Worm (Caenorhabditis elegans) whole organism, L2 larva: Measurements from ENCODE around the gene ZK418.11.

ENCODE experiments used
- F13H6.1 ChIP-seq: sonication (generic microtip); optimal IDR thresholded peaks from 2 replicates; lab custom pipeline; 2016; ENCODE audit warnings: missing genetic modification characterization, missing compliant biosample characterization
- R02D3.7 ChIP-seq: fragments of 150-350 bp; optimal IDR thresholded peaks from 2 replicates; lab custom pipeline; 2014; ENCODE audit warnings: missing biosample characterization, missing genetic modification characterization
- Y55F3AM.14 ChIP-seq: fragments of 200-800 bp; sonication (Bioruptor generic); optimal IDR thresholded peaks from 2 replicates; lab custom pipeline; 2018; ENCODE audit warnings: mild to moderate bottlenecking, missing genetic modification characterization, missing compliant biosample characterization
- ZK546.5 ChIP-seq: sonication (generic microtip); optimal IDR thresholded peaks from 2 replicates; lab custom pipeline; 2017; ENCODE audit warnings: missing biosample characterization, missing genetic modification characterization
- alr-1 ChIP-seq: fragments of 150-350 bp; optimal IDR thresholded peaks from 2 replicates; lab custom pipeline; 2014; ENCODE audit warnings: missing biosample characterization, missing genetic modification characterization
- aly-2 ChIP-seq: fragments of 150-350 bp; optimal IDR thresholded peaks from 2 replicates; lab custom pipeline; 2014; ENCODE audit warnings: missing biosample characterization, missing genetic modification characterization
- ama-1 ChIP-seq: fragments of 150-350 bp; optimal IDR thresholded peaks from 2 replicates; lab custom pipeline; 2018; ENCODE audit warnings: inconsistent platforms
- blmp-1 ChIP-seq: sonication (generic microtip); optimal IDR thresholded peaks from 2 replicates; lab custom pipeline; 2017; ENCODE audit warnings: missing genetic modification characterization, mild to moderate bottlenecking, missing compliant biosample characterization, antibody characterized with exemption, moderate library complexity; ENCODE audit not compliant: insufficient read depth
- ceh-82 ChIP-seq: fragments of 150-350 bp; optimal IDR thresholded peaks from 2 replicates; lab custom pipeline; 2014; ENCODE audit warnings: missing biosample characterization, missing genetic modification characterization
- crh-2 ChIP-seq: sonication (generic microtip); optimal IDR thresholded peaks from 2 replicates; lab custom pipeline; 2017; ENCODE audit warnings: missing biosample characterization, missing genetic modification characterization
- dmd-4 ChIP-seq: sonication (generic microtip); optimal IDR thresholded peaks from 2 replicates; lab custom pipeline; 2017; ENCODE audit warnings: missing biosample characterization, missing genetic modification characterization
- elt-1 ChIP-seq: fragments of 150-350 bp; optimal IDR thresholded peaks from 2 replicates; lab custom pipeline; 2014; ENCODE audit warnings: missing biosample characterization, missing genetic modification characterization
- elt-3 ChIP-seq: sonication (generic microtip); optimal IDR thresholded peaks from 2 replicates; lab custom pipeline; 2017; ENCODE audit warnings: missing biosample characterization, missing genetic modification characterization
- fos-1 ChIP-seq: fragments of 150-350 bp; optimal IDR thresholded peaks from 2 replicates; lab custom pipeline; 2014; ENCODE audit warnings: missing biosample characterization, missing genetic modification characterization
- lin-11 ChIP-seq: fragments of 150-350 bp; sonication (generic microtip); optimal IDR thresholded peaks from 2 replicates; lab custom pipeline; 2014; ENCODE audit warnings: missing biosample characterization, missing genetic modification characterization, inconsistent platforms, mixed read lengths
- lin-13 ChIP-seq: fragments of 150-350 bp; optimal IDR thresholded peaks from 2 replicates; lab custom pipeline; 2014; ENCODE audit warnings: missing biosample characterization, missing genetic modification reagents, missing genetic modification characterization
- lin-39 ChIP-seq: fragments of 150-350 bp; optimal IDR thresholded peaks from 2 replicates; lab custom pipeline; 2014; ENCODE audit warnings: missing biosample characterization, missing genetic modification reagents, missing genetic modification characterization
- mab-5 ChIP-seq: fragments of 150-350 bp; optimal IDR thresholded peaks from 2 replicates; lab custom pipeline; 2014; ENCODE audit warnings: missing biosample characterization, missing genetic modification characterization
- mbf-1 ChIP-seq: sonication (generic microtip); optimal IDR thresholded peaks from 2 replicates; lab custom pipeline; 2017; ENCODE audit warnings: missing biosample characterization, missing genetic modification characterization
- mdl-1 ChIP-seq, 2 experiments: fragments of 150-350 bp in 1 of 2; sonication (generic microtip) in 1 of 2; optimal IDR thresholded peaks; 2 replicates each; lab custom pipeline; 2017; ENCODE audit warnings: missing biosample characterization in 2 of 2, missing genetic modification characterization in 2 of 2
- nhr-10 ChIP-seq: sonication (generic microtip); optimal IDR thresholded peaks from 2 replicates; lab custom pipeline; 2017; ENCODE audit warnings: missing biosample characterization, missing genetic modification characterization
- nhr-11 ChIP-seq: fragments of 150-350 bp; optimal IDR thresholded peaks from 2 replicates; lab custom pipeline; 2014; ENCODE audit warnings: missing biosample characterization, missing genetic modification characterization
- nhr-129 ChIP-seq: fragments of 150-350 bp; optimal IDR thresholded peaks from 2 replicates; lab custom pipeline; 2014; ENCODE audit warnings: missing biosample characterization, missing genetic modification characterization
- nhr-21 ChIP-seq: fragments of 150-350 bp; optimal IDR thresholded peaks from 2 replicates; lab custom pipeline; 2014; ENCODE audit warnings: missing biosample characterization, missing genetic modification characterization
- nhr-23 ChIP-seq: fragments of 150-350 bp; optimal IDR thresholded peaks from 2 replicates; lab custom pipeline; 2014; ENCODE audit warnings: missing biosample characterization, missing genetic modification reagents, missing genetic modification characterization
- nhr-237 ChIP-seq: fragments of 150-350 bp; optimal IDR thresholded peaks from 2 replicates; lab custom pipeline; 2014; ENCODE audit warnings: missing biosample characterization, missing genetic modification characterization
- nhr-25 ChIP-seq: fragments of 150-350 bp; sonication (generic microtip); optimal IDR thresholded peaks from 3 replicates; lab custom pipeline; 2014; ENCODE audit warnings: missing biosample characterization, missing genetic modification characterization
- nhr-6 ChIP-seq: fragments of 150-350 bp; optimal IDR thresholded peaks from 2 replicates; lab custom pipeline; 2014; ENCODE audit warnings: missing biosample characterization, missing genetic modification characterization
- nhr-77 ChIP-seq: fragments of 150-350 bp; optimal IDR thresholded peaks from 2 replicates; lab custom pipeline; 2014; ENCODE audit warnings: missing biosample characterization, missing genetic modification characterization
- peb-1 ChIP-seq: fragments of 150-350 bp; optimal IDR thresholded peaks from 2 replicates; lab custom pipeline; 2014; ENCODE audit warnings: missing biosample characterization, missing genetic modification characterization
- sem-4 ChIP-seq: fragments of 150-350 bp; optimal IDR thresholded peaks from 2 replicates; lab custom pipeline; 2014; ENCODE audit warnings: missing biosample characterization, missing genetic modification reagents, missing genetic modification characterization
- skn-1 ChIP-seq: sonication (generic microtip); optimal IDR thresholded peaks from 2 replicates; lab custom pipeline; 2017; ENCODE audit warnings: missing biosample characterization, missing genetic modification characterization
- sma-9 ChIP-seq, 2 experiments: fragments of 150-350 bp in 1 of 2; sonication (generic microtip) in 1 of 2; optimal IDR thresholded peaks; 2 replicates each; lab custom pipeline; 2014 to 2016; ENCODE audit warnings: missing genetic modification characterization in 2 of 2, mild to moderate bottlenecking in 1 of 2, missing biosample characterization in 1 of 2, missing compliant biosample characterization in 1 of 2, missing genetic modification reagents in 1 of 2, moderate library complexity in 1 of 2
- unc-62 ChIP-seq: fragments of 150-350 bp; optimal IDR thresholded peaks from 2 replicates; lab custom pipeline; 2014; ENCODE audit warnings: missing biosample characterization, missing genetic modification reagents, missing genetic modification characterization
- ztf-1 ChIP-seq: fragments of 200-800 bp; sonication (Bioruptor generic); conservative IDR thresholded peaks from 2 replicates; pipeline ENCODE4 v1.3.6; 2022; ENCODE audit warnings: missing genetic modification characterization, missing compliant biosample characterization
- ztf-11 ChIP-seq: sonication (generic microtip); optimal IDR thresholded peaks from 2 replicates; lab custom pipeline; 2017; ENCODE audit warnings: missing biosample characterization, missing genetic modification characterization
- ztf-4 ChIP-seq: fragments of 150-350 bp; optimal IDR thresholded peaks from 2 replicates; lab custom pipeline; 2014; ENCODE audit warnings: missing biosample characterization, missing genetic modification characterization

Gene ZK418.11

DNA sequence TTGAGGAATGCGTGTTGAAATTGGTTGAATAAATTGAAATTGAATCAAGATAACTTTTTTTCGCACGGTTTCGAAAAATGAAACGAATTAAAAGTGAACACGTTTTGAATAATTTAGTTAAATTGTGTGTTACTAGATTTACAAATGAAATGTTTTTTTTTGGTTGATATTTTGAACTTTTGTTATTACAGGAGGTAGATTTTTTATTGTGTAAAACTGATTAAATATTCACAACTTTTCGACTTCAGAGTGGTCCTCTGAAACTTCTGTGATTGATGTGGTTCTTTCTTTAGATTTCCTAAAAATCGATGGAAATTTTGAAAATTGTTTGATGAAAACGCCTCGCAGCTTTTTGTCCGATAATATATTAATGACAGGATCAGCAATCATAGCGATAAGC, 23.7 kb upstream of the ZK418.11 start, which contains the start of gene ZK418.13:
TSS of gene ZK418.13 (minus strand) at position 101 of the 400 bp plus-strand sequence.
- TF ChIP-seq mbf-1 (no peak), sma-9 (GFP tag; optimal IDR thresholded peaks at IDR 0.05; lab: Kevin White, UChicago) (no peak), sma-9 (tag; optimal IDR thresholded peaks at IDR 0.05; lab: Kevin White, UChicago) (no peak), alr-1 (tag; lab: Kevin White, UChicago) (no peak), sem-4 (tag; lab: Kevin White, UChicago) (no peak), F13H6.1 (no peak), nhr-237 (tag; lab: Kevin White, UChicago) (no peak), mdl-1 (tag; optimal IDR thresholded peaks at IDR 0.05; lab: Kevin White, UChicago) (no peak), ztf-1 (no peak), R02D3.7 (no peak), nhr-11 (tag; lab: Kevin White, UChicago) (no peak), nhr-6 (tag; lab: Kevin White, UChicago) (no peak), ztf-11 (tag; lab: Kevin White, UChicago) (no peak), nhr-25 (no peak)

ce11 chrIII:7078737-7079136, 21.4 kb upstream of the ZK418.11 start, which contains the start of gene ZK418.6:
Gene ZK418.6, minus strand, starts transcription at chrIII:7078837.
- TF ChIP-seq nhr-237 (tag; lab: Kevin White, UChicago) (no peak), R02D3.7 (no peak), mdl-1 (tag; optimal IDR thresholded peaks at IDR 0.05; lab: Kevin White, UChicago) (no peak), aly-2 (tag; lab: Kevin White, UChicago) (no peak), dmd-4 (no peak), unc-62 (no peak), nhr-21 (tag; lab: Kevin White, UChicago) (no peak), nhr-10 (no peak)

- no peak for TF ChIP-seq Y55F3AM.14 (GFP tag; lab: Kevin White, UChicago)
- TF ChIP-seq aly-2 (tag; lab: Kevin White, UChicago) = no peak
- TF ChIP-seq blmp-1 (tag; lab: Kevin White, UChicago) = no peak
- no peak for TF ChIP-seq ceh-82
- TF ChIP-seq ZK546.5 (tag; lab: Kevin White, UChicago) = no peak
- no peak for TF ChIP-seq nhr-6 (tag; lab: Kevin White, UChicago)
- TF ChIP-seq lin-39 (tag; lab: Kevin White, UChicago) = no peak
- TF ChIP-seq fos-1 (tag; lab: Kevin White, UChicago) = no peak
- TF ChIP-seq nhr-77 (tag; lab: Kevin White, UChicago) = no peak
- TF ChIP-seq nhr-129 (tag; lab: Kevin White, UChicago) = no peak
These were observed 19.4 kb upstream of the ZK418.11 start, which contains the start of gene ZK418.7 for ce11 chrIII:7080689-7081088. Gene ZK418.7, minus strand, starts transcription at chrIII:7080789.

- TF ChIP-seq fos-1 (tag; lab: Kevin White, UChicago) = peak; percentile 76
- no peak for TF ChIP-seq mbf-1
These were observed 18.6 kb upstream of the ZK418.11 start for ce11 chrIII:7081488-7081887.

DNA sequence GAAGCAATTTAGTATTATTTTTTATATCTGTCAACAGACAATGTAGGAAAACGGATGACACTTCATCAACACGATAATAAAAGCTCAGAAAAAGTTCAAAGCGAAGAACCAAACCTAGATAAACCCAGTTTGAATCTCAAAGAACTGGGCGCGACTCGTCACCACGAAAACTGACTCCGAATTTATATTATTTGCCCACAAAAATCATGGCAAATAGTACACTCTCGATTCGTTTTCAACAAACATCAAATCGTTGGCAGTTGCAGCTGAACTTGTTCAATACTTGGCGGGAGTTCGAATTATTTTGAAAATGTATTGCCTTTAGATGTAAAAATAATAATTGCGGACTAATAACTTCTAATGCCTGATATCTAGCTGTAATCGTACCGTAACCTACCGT, 17.0 kb upstream of the ZK418.11 start:
- TF ChIP-seq sem-4 (tag; lab: Kevin White, UChicago) = no peak
- TF ChIP-seq skn-1 (tag; lab: Kevin White, UChicago) = no peak
- no peak for TF ChIP-seq nhr-10
- no peak for TF ChIP-seq ztf-4 (tag; lab: Kevin White, UChicago)
- TF ChIP-seq nhr-237 (tag; lab: Kevin White, UChicago) = no peak
- TF ChIP-seq dmd-4 = no peak
- no peak for TF ChIP-seq nhr-21 (tag; lab: Kevin White, UChicago)
- TF ChIP-seq crh-2 (tag; lab: Kevin White, UChicago) = no peak
- no peak for TF ChIP-seq lin-13
- no peak for TF ChIP-seq elt-3

DNA sequence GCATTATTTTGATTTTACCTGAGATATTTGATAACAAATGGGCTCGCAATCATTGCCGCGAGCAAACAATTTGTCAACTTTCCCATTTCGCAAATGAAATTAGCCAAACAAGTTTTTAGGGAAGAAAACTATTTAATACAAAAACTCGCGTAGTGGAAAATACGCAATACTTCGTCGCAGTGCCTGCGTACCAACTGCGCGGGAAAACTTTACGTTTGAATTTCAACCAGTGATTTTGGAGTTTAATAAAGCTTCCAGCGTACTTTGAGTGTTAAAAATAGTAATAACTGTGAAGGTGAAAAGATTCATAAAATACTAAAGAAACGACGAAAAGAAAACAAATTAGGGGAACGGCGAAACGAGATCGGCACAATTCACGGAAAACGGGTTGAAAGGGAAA, 15.2 kb upstream of the ZK418.11 start, which contains the start of gene tofu-7:
TSS of gene tofu-7 (minus strand) at position 111 of the 400 bp plus-strand sequence.
- no peak for TF ChIP-seq peb-1 (tag; lab: Kevin White, UChicago)
- no peak for TF ChIP-seq elt-1 (tag; lab: Kevin White, UChicago)
- no peak for TF ChIP-seq F13H6.1
- no peak for TF ChIP-seq unc-62
- no peak for TF ChIP-seq ztf-4 (tag; lab: Kevin White, UChicago)
- TF ChIP-seq dmd-4 = no peak
- no peak for TF ChIP-seq ztf-1
- TF ChIP-seq nhr-25 = no peak
- TF ChIP-seq lin-39 (tag; lab: Kevin White, UChicago) = no peak
- TF ChIP-seq mab-5 (tag; lab: Kevin White, UChicago) = no peak
- TF ChIP-seq sma-9 (GFP tag; optimal IDR thresholded peaks at IDR 0.05; lab: Kevin White, UChicago) = no peak
- TF ChIP-seq sma-9 (tag; optimal IDR thresholded peaks at IDR 0.05; lab: Kevin White, UChicago) = no peak
- TF ChIP-seq alr-1 (tag; lab: Kevin White, UChicago) = no peak
- no peak for TF ChIP-seq ztf-11 (tag; lab: Kevin White, UChicago)
- TF ChIP-seq nhr-23 (tag; lab: Kevin White, UChicago) = no peak
- no peak for TF ChIP-seq ceh-82
- no peak for TF ChIP-seq aly-2 (tag; lab: Kevin White, UChicago)
- no peak for TF ChIP-seq lin-11 (tag; lab: Kevin White, UChicago)
- TF ChIP-seq ama-1 (lab: Kevin White, UChicago) = no peak
